Worm (Caenorhabditis elegans) whole organism, L3 larva: ENCODE results near the gene grl-2.

Experiments
- ZK546.5 ChIP-seq: sonication (generic microtip); optimal IDR thresholded peaks from 2 replicates; lab custom pipeline; 2017; ENCODE audit warnings: missing biosample characterization, missing genetic modification characterization
- ama-1 ChIP-seq: fragments of 150-350 bp; optimal IDR thresholded peaks from 2 replicates; lab custom pipeline; 2018
- ceh-16 ChIP-seq: sonication (generic microtip); optimal IDR thresholded peaks from 2 replicates; lab custom pipeline; 2017; ENCODE audit warnings: missing biosample characterization, missing genetic modification characterization
- ceh-28 ChIP-seq: fragments of 150-350 bp; optimal IDR thresholded peaks from 2 replicates; lab custom pipeline; 2014; ENCODE audit warnings: missing biosample characterization, missing genetic modification reagents, missing genetic modification characterization
- ceh-82 ChIP-seq: fragments of 150-350 bp; optimal IDR thresholded peaks from 2 replicates; lab custom pipeline; 2014; ENCODE audit warnings: missing biosample characterization, missing genetic modification characterization
- ceh-9 ChIP-seq: sonication (generic microtip); optimal IDR thresholded peaks from 2 replicates; lab custom pipeline; 2018; ENCODE audit warnings: missing biosample characterization, missing genetic modification characterization
- elt-2 ChIP-seq: sonication (generic microtip); optimal IDR thresholded peaks from 2 replicates; lab custom pipeline; 2016; ENCODE audit warnings: missing genetic modification reagents, mild to moderate bottlenecking, missing genetic modification characterization, missing compliant biosample characterization
- elt-3 ChIP-seq, 3 experiments: fragments of 150-350 bp in 1 of 3; sonication (generic microtip) in 2 of 3; optimal IDR thresholded peaks; 2 replicates in 2 of 3; 4 replicates in 1 of 3; lab custom pipeline; 2014 to 2017; ENCODE audit warnings: missing biosample characterization in 3 of 3, missing genetic modification characterization in 3 of 3
- eor-1 ChIP-seq, 2 experiments: fragments of 150-350 bp; optimal IDR thresholded peaks; 2 replicates each; lab custom pipeline; 2014 to 2018; ENCODE audit warnings: missing biosample characterization in 2 of 2, missing genetic modification characterization in 2 of 2
- fos-1 ChIP-seq: fragments of 150-350 bp; optimal IDR thresholded peaks from 2 replicates; lab custom pipeline; 2014; ENCODE audit warnings: missing biosample characterization, missing genetic modification characterization
- jun-1 ChIP-seq: fragments of 150-350 bp; optimal IDR thresholded peaks from 2 replicates; lab custom pipeline; 2014; ENCODE audit warnings: missing biosample characterization, missing genetic modification reagents, missing genetic modification characterization
- lsy-12 ChIP-seq: sonication (generic microtip); optimal IDR thresholded peaks from 2 replicates; lab custom pipeline; 2016; ENCODE audit warnings: mild to moderate bottlenecking, missing genetic modification characterization, missing compliant biosample characterization
- mml-1 ChIP-seq: fragments of 150-350 bp; sonication (generic microtip); optimal IDR thresholded peaks from 3 replicates; lab custom pipeline; 2014; ENCODE audit warnings: missing biosample characterization, missing genetic modification characterization
- nfya-1 ChIP-seq: sonication (generic microtip); optimal IDR thresholded peaks from 2 replicates; lab custom pipeline; 2017; ENCODE audit warnings: missing genetic modification characterization, mild to moderate bottlenecking, missing compliant biosample characterization, antibody characterized with exemption, moderate library complexity; ENCODE audit not compliant: insufficient read depth
- nhr-25 ChIP-seq: sonication (generic microtip); optimal IDR thresholded peaks from 2 replicates; lab custom pipeline; 2017; ENCODE audit warnings: missing biosample characterization, missing genetic modification characterization
- nhr-77 ChIP-seq: fragments of 150-350 bp; optimal IDR thresholded peaks from 2 replicates; lab custom pipeline; 2014; ENCODE audit warnings: missing biosample characterization, missing genetic modification characterization
- pha-4 ChIP-seq: fragments of 150-350 bp; optimal IDR thresholded peaks from 2 replicates; lab custom pipeline; 2014; ENCODE audit warnings: missing biosample characterization, missing genetic modification reagents, missing genetic modification characterization
- pqm-1 ChIP-seq: fragments of 150-350 bp; optimal IDR thresholded peaks from 2 replicates; lab custom pipeline; 2017; ENCODE audit warnings: missing biosample characterization, missing genetic modification characterization, inconsistent platforms
- skn-1 ChIP-seq: fragments of 150-350 bp; optimal IDR thresholded peaks from 2 replicates; lab custom pipeline; 2014; ENCODE audit warnings: missing biosample characterization, missing genetic modification characterization
- unc-39 ChIP-seq: sonication (generic microtip); optimal IDR thresholded peaks from 4 replicates; lab custom pipeline; 2017; ENCODE audit warnings: missing biosample characterization, missing genetic modification characterization
- zag-1 ChIP-seq: fragments of 150-350 bp; optimal IDR thresholded peaks from 2 replicates; lab custom pipeline; 2014; ENCODE audit warnings: missing biosample characterization, missing genetic modification characterization
- ztf-11 ChIP-seq: fragments of 150-350 bp; optimal IDR thresholded peaks from 2 replicates; lab custom pipeline; 2014; ENCODE audit warnings: missing biosample characterization, missing genetic modification characterization
- ztf-4 ChIP-seq: fragments of 150-350 bp; optimal IDR thresholded peaks from 2 replicates; lab custom pipeline; 2014; ENCODE audit warnings: missing biosample characterization, missing genetic modification characterization

Gene grl-2

ce11 chrV:12909544-12910157 lies 35.2 kb upstream of the grl-2 start, which contains the start of gene nid-1:
nid-1 (plus strand) TSS chrV:12910107.
- TF ChIP-seq ztf-4 (tag; lab: Kevin White, UChicago) (no peak), pqm-1 (tag; lab: Kevin White, UChicago) (peak; percentile 66), elt-2 (tag; lab: Kevin White, UChicago) (peak; percentile 88)

ce11 chrV:12919705-12920104 lies 25.2 kb upstream of the grl-2 start, which contains the start of gene lipl-1:
lipl-1 (plus strand) TSS chrV:12919986.
- TF ChIP-seq ceh-28 (no peak), elt-2 (tag; lab: Kevin White, UChicago) (peak; percentile 41), eor-1 (tag; optimal IDR thresholded peaks at IDR 0.05; lab: Kevin White, UChicago) (no peak), pqm-1 (tag; lab: Kevin White, UChicago) (peak; percentile 18), nfya-1 (no peak)

ce11 chrV:12921680-12922079 lies 23.2 kb upstream of the grl-2 start:
- TF ChIP-seq unc-39 (tag; lab: Kevin White, UChicago) (no peak), pqm-1 (tag; lab: Kevin White, UChicago) (peak; percentile 76), pha-4 (tag; lab: Kevin White, UChicago) (peak; percentile 68), elt-2 (tag; lab: Kevin White, UChicago) (peak; percentile 88)

- TF ChIP-seq ztf-11 (tag; lab: Kevin White, UChicago), result no peak
- peak; percentile 10 for TF ChIP-seq pqm-1 (tag; lab: Kevin White, UChicago)
- peak; percentile 6 for TF ChIP-seq elt-2 (tag; lab: Kevin White, UChicago)
Observed at ce11 chrV:12922308-12922707, 22.6 kb upstream of the grl-2 start, which contains the start of gene dhrs-4. dhrs-4 (plus strand) TSS chrV:12922608.

ce11 chrV:12924128-12924527 lies 20.7 kb upstream of the grl-2 start, which contains the start of gene pqn-67:
pqn-67 (plus strand) TSS chrV:12924428.
- TF ChIP-seq ztf-4 (tag; lab: Kevin White, UChicago) (no peak), elt-2 (tag; lab: Kevin White, UChicago) (peak; percentile 22)

ce11 chrV:12928929-12929532 lies 15.8 kb upstream of the grl-2 start, which contains the start of gene T16G1.2:
T16G1.2 (plus strand) TSS chrV:12929482.
- TF ChIP-seq nhr-25 (tag; lab: Kevin White, UChicago) (peak; percentile 8), nhr-77 (no peak), elt-2 (tag; lab: Kevin White, UChicago) (no peak), skn-1 (tag; lab: Kevin White, UChicago) (no peak)

ce11 chrV:12933654-12934053 lies 11.2 kb upstream of the grl-2 start:
- no peak for TF ChIP-seq lsy-12
- TF ChIP-seq mml-1 (tag; lab: Kevin White, UChicago), result no peak
- TF ChIP-seq ZK546.5 (tag; lab: Kevin White, UChicago), result no peak
- peak; percentile 65 for TF ChIP-seq elt-2 (tag; lab: Kevin White, UChicago)
- no peak for TF ChIP-seq jun-1 (tag; lab: Kevin White, UChicago)
- no peak for TF ChIP-seq ceh-28
- no peak for TF ChIP-seq zag-1 (tag; lab: Kevin White, UChicago)
- TF ChIP-seq ama-1 (lab: Kevin White, UChicago), result no peak
- no peak for TF ChIP-seq ceh-9 (tag; lab: Kevin White, UChicago)
- peak; percentile 75 for TF ChIP-seq pqm-1 (tag; lab: Kevin White, UChicago)
- TF ChIP-seq nfya-1, result no peak
- TF ChIP-seq elt-3 (tag; optimal IDR thresholded peaks at IDR 0.05; lab: Kevin White, UChicago), result no peak
- TF ChIP-seq ceh-16, result no peak
- TF ChIP-seq, all 47 proteins: peak for 2

ce11 chrV:12934976-12935375 lies 9.9 kb upstream of the grl-2 start, which contains the start of gene T16G1.7:
T16G1.7 (minus strand) TSS chrV:12935112.
- no peak for TF ChIP-seq ama-1 (lab: Kevin White, UChicago)
- TF ChIP-seq jun-1 (tag; lab: Kevin White, UChicago), result peak; percentile 55
- TF ChIP-seq pqm-1 (tag; lab: Kevin White, UChicago), result peak; percentile 89
- no peak for TF ChIP-seq ceh-82 (tag; lab: Kevin White, UChicago)
- TF ChIP-seq mml-1 (tag; lab: Kevin White, UChicago), result no peak
- peak; percentile 91 for TF ChIP-seq elt-2 (tag; lab: Kevin White, UChicago)
- TF ChIP-seq fos-1 (tag; lab: Kevin White, UChicago), result no peak
- peak; percentile 49 for TF ChIP-seq pha-4 (tag; lab: Kevin White, UChicago)
- TF ChIP-seq, all 47 proteins: peak for 4
